Worm (Caenorhabditis elegans) whole organism, L2 larva: ENCODE measurements around the gene skr-13.

Experiments used
- lin-11 ChIP-seq: fragments of 150-350 bp; sonication (generic microtip); optimal IDR thresholded peaks from 2 replicates; lab custom pipeline; 2014; ENCODE audit warnings: missing biosample characterization, missing genetic modification characterization, inconsistent platforms, mixed read lengths
- lin-13 ChIP-seq: fragments of 150-350 bp; optimal IDR thresholded peaks from 2 replicates; lab custom pipeline; 2014; ENCODE audit warnings: missing biosample characterization, missing genetic modification reagents, missing genetic modification characterization
- lsy-2 ChIP-seq, 2 experiments: fragments of 150-350 bp in 1 of 2; sonication (generic microtip) in 1 of 2; optimal IDR thresholded peaks; 2 replicates each; lab custom pipeline; 2014 to 2017; ENCODE audit warnings: missing biosample characterization in 2 of 2, missing genetic modification characterization in 2 of 2
- nhr-10 ChIP-seq: sonication (generic microtip); optimal IDR thresholded peaks from 2 replicates; lab custom pipeline; 2017; ENCODE audit warnings: missing biosample characterization, missing genetic modification characterization
- skn-1 ChIP-seq: sonication (generic microtip); optimal IDR thresholded peaks from 2 replicates; lab custom pipeline; 2017; ENCODE audit warnings: missing biosample characterization, missing genetic modification characterization
- snpc-4 ChIP-seq: fragments of 150-350 bp; optimal IDR thresholded peaks from 2 replicates; lab custom pipeline; 2014; ENCODE audit warnings: missing biosample characterization, missing genetic modification characterization
- unc-39 ChIP-seq: fragments of 150-350 bp; optimal IDR thresholded peaks from 2 replicates; lab custom pipeline; 2014; ENCODE audit warnings: missing biosample characterization, missing genetic modification characterization
- unc-62 ChIP-seq: fragments of 150-350 bp; optimal IDR thresholded peaks from 2 replicates; lab custom pipeline; 2014; ENCODE audit warnings: missing biosample characterization, missing genetic modification reagents, missing genetic modification characterization
- ztf-11 ChIP-seq: sonication (generic microtip); optimal IDR thresholded peaks from 2 replicates; lab custom pipeline; 2017; ENCODE audit warnings: missing biosample characterization, missing genetic modification characterization

- TF ChIP-seq lin-11 (tag; lab: Kevin White, UChicago) (no peak), unc-62 (GFP tag; lab: Kevin White, UChicago) (no peak), skn-1 (tag; lab: Kevin White, UChicago) (no peak), lin-13 (GFP tag; lab: Kevin White, UChicago) (no peak), ztf-11 (no peak), lsy-2 (tag; optimal IDR thresholded peaks at IDR 0.05; lab: Kevin White, UChicago) (no peak), unc-39 (tag; lab: Kevin White, UChicago) (no peak), nhr-10 (no peak), snpc-4 (tag; lab: Kevin White, UChicago) (no peak)
Observed at ce11 chrIV:17189193-17189592, 26.8 kb upstream of the skr-13 start.
